Worm (Caenorhabditis elegans) whole organism, L4/young adult: ENCODE data around the gene F52G3.5.

Source experiments
- W03F9.2 ChIP-seq: fragments of 150-350 bp; optimal IDR thresholded peaks from 2 replicates; lab custom pipeline; 2014; ENCODE audit warnings: missing biosample characterization, missing genetic modification characterization
- dao-5 ChIP-seq: sonication (generic microtip); optimal IDR thresholded peaks from 2 replicates; lab custom pipeline; 2016; ENCODE audit warnings: missing genotype, missing genetic modification characterization, moderate library complexity, missing compliant biosample characterization
- him-1 ChIP-seq: sonication (generic microtip); optimal IDR thresholded peaks from 2 replicates; lab custom pipeline; 2016; ENCODE audit warnings: missing genotype, missing genetic modification reagents, missing genetic modification characterization, missing compliant biosample characterization

ce11 chrX:17013162-17013561 is 37.2 kb upstream of the F52G3.5 start, which contains the start of gene F35B3.3:
- TF ChIP-seq him-1 (tag; lab: Kevin White, UChicago) (no peak), dao-5 (tag; lab: Kevin White, UChicago) (no peak), W03F9.2 (no peak)
